Fruit fly (Drosophila melanogaster) whole organism, prepupa: ENCODE data around the gene CG17570.

Experiments used
- Blimp-1 ChIP-seq: fragments of 200-800 bp; sonication (Bioruptor generic); optimal IDR thresholded peaks from 3 replicates; lab custom pipeline; 2017; ENCODE audit warnings: missing biosample characterization, missing genetic modification characterization, mild to moderate bottlenecking, moderate library complexity, missing genetic modification reagents
- CG10631 ChIP-seq: fragments of 200-800 bp; sonication (Bioruptor generic); optimal IDR thresholded peaks from 2 replicates; lab custom pipeline; 2016; ENCODE audit warnings: missing biosample characterization, missing genetic modification characterization
- CG10669 ChIP-seq: fragments of 200-800 bp; sonication (Bioruptor generic); optimal IDR thresholded peaks from 3 replicates; lab custom pipeline; 2018; ENCODE audit warnings: missing biosample characterization, mild to moderate bottlenecking, missing genetic modification characterization, moderate library complexity
- CG11294 ChIP-seq: fragments of 200-800 bp; sonication (Bioruptor generic); IDR thresholded peaks from 2 replicates; pipeline ENCODE4 v1.3.6; 2022; ENCODE audit warnings: missing biosample characterization, missing genetic modification characterization
- CG11762 ChIP-seq: fragments of 200-800 bp; sonication (Bioruptor generic); optimal IDR thresholded peaks from 3 replicates; lab custom pipeline; 2016; ENCODE audit warnings: missing biosample characterization, missing genetic modification characterization; ENCODE audit not compliant: insufficient read depth
- CG15336 ChIP-seq: fragments of 200-800 bp; sonication (Bioruptor generic); IDR thresholded peaks from 2 replicates; pipeline ENCODE4 v1.3.6; 2022; ENCODE audit warnings: missing biosample characterization, missing genetic modification characterization
- CG1621 ChIP-seq: fragments of 200-800 bp; sonication (Bioruptor generic); optimal IDR thresholded peaks from 3 replicates; lab custom pipeline; 2018; ENCODE audit warnings: missing biosample characterization, mild to moderate bottlenecking, missing genetic modification characterization
- CG16779 ChIP-seq: fragments of 200-800 bp; sonication (Bioruptor generic); optimal IDR thresholded peaks from 3 replicates; lab custom pipeline; 2017; ENCODE audit warnings: missing biosample characterization, mild to moderate bottlenecking, missing genetic modification characterization
- CG3032 ChIP-seq: fragments of 200-800 bp; optimal IDR thresholded peaks from 2 replicates; lab custom pipeline; 2019; ENCODE audit warnings: missing biosample characterization, mild to moderate bottlenecking, missing genetic modification characterization, moderate library complexity
- CG31627 ChIP-seq: fragments of 200-800 bp; sonication (Bioruptor generic); optimal IDR thresholded peaks from 3 replicates; lab custom pipeline; 2016; ENCODE audit warnings: missing biosample characterization, missing genetic modification characterization
- CG32006 ChIP-seq: fragments of 200-800 bp; sonication (Bioruptor generic); optimal IDR thresholded peaks from 3 replicates; lab custom pipeline; 2017; ENCODE audit warnings: missing biosample characterization, mild to moderate bottlenecking, missing genetic modification characterization
- CG34406 ChIP-seq: fragments of 200-800 bp; sonication (Bioruptor generic); optimal IDR thresholded peaks from 3 replicates; lab custom pipeline; 2016; ENCODE audit warnings: missing biosample characterization, missing genetic modification characterization
- CG4318 ChIP-seq: fragments of 200-800 bp; sonication (Bioruptor generic); optimal IDR thresholded peaks from 3 replicates; lab custom pipeline; 2017; ENCODE audit warnings: missing biosample characterization, mild to moderate bottlenecking, missing genetic modification characterization
- CG6163 ChIP-seq: fragments of 200-800 bp; sonication (Bioruptor generic); IDR thresholded peaks from 3 replicates; pipeline ENCODE4 v1.3.6; 2022; ENCODE audit warnings: missing biosample characterization, missing genetic modification characterization
- CG6276 ChIP-seq: fragments of 200-800 bp; sonication (Bioruptor generic); optimal IDR thresholded peaks from 2 replicates; lab custom pipeline; 2017; ENCODE audit warnings: missing biosample characterization, mild to moderate bottlenecking, missing genetic modification characterization
- CG6792 ChIP-seq: fragments of 200-800 bp; sonication (Bioruptor generic); optimal IDR thresholded peaks from 3 replicates; lab custom pipeline; 2016; ENCODE audit warnings: missing biosample characterization, missing genetic modification characterization
- CG6808 ChIP-seq: fragments of 200-800 bp; sonication (Bioruptor generic); optimal IDR thresholded peaks from 3 replicates; lab custom pipeline; 2017; ENCODE audit warnings: missing biosample characterization, missing genetic modification characterization, mild to moderate bottlenecking, moderate library complexity, missing genetic modification reagents
- CG6854 ChIP-seq: fragments of 200-800 bp; sonication (Bioruptor generic); optimal IDR thresholded peaks from 2 replicates; lab custom pipeline; 2017; ENCODE audit warnings: missing biosample characterization, mild to moderate bottlenecking, missing genetic modification characterization
- CG7368 ChIP-seq: fragments of 200-800 bp; sonication (Bioruptor generic); optimal IDR thresholded peaks from 3 replicates; lab custom pipeline; 2016; ENCODE audit warnings: missing biosample characterization, missing genetic modification characterization
- CG8119 ChIP-seq: fragments of 200-800 bp; sonication (Bioruptor generic); IDR thresholded peaks from 3 replicates; pipeline ENCODE4 v1.3.6; 2022; ENCODE audit warnings: missing biosample characterization, missing genetic modification characterization
- CG8319 ChIP-seq: fragments of 200-800 bp; sonication (Bioruptor generic); optimal IDR thresholded peaks from 3 replicates; lab custom pipeline; 2016; ENCODE audit warnings: missing biosample characterization, missing genetic modification characterization
- CG8632 ChIP-seq: fragments of 200-800 bp; sonication (Bioruptor generic); optimal IDR thresholded peaks from 3 replicates; lab custom pipeline; 2016; ENCODE audit warnings: missing biosample characterization, missing genetic modification characterization
- CG9139 ChIP-seq: fragments of 200-800 bp; sonication (Bioruptor generic); optimal IDR thresholded peaks from 3 replicates; lab custom pipeline; 2017; ENCODE audit warnings: missing biosample characterization, mild to moderate bottlenecking, missing genetic modification characterization
- Eip75B ChIP-seq: fragments of 200-800 bp; sonication (Bioruptor generic); optimal IDR thresholded peaks from 3 replicates; lab custom pipeline; 2016; ENCODE audit warnings: missing biosample characterization, missing genetic modification characterization
- Eip78C ChIP-seq: fragments of 200-800 bp; sonication (Bioruptor generic); peaks from one replicate; lab custom pipeline; 2016; ENCODE audit warnings: missing biosample characterization, missing genetic modification characterization
- Eip93F ChIP-seq: fragments of 200-800 bp; sonication (Bioruptor generic); optimal IDR thresholded peaks from 2 replicates; lab custom pipeline; 2016; ENCODE audit warnings: missing biosample characterization, mild to moderate bottlenecking, missing genetic modification characterization
- Ets21C ChIP-seq: fragments of 200-800 bp; sonication (Bioruptor generic); optimal IDR thresholded peaks from 3 replicates; lab custom pipeline; 2016; ENCODE audit warnings: missing biosample characterization, missing genetic modification characterization
- Ets96B ChIP-seq: fragments of 200-800 bp; optimal IDR thresholded peaks from 2 replicates; lab custom pipeline; 2019; ENCODE audit warnings: missing biosample characterization, mild to moderate bottlenecking, missing genetic modification characterization, moderate library complexity
- Gug ChIP-seq: fragments of 200-800 bp; sonication (Bioruptor generic); IDR thresholded peaks from 2 replicates; pipeline ENCODE4 v1.3.6; 2022; ENCODE audit warnings: missing biosample characterization, missing genetic modification characterization
- Hr38 ChIP-seq: sonication (Bioruptor generic); optimal IDR thresholded peaks from 2 replicates; lab custom pipeline; 2016; ENCODE audit warnings: missing biosample characterization, missing genetic modification characterization
- Hr39 ChIP-seq: fragments of 200-800 bp; sonication (Bioruptor generic); optimal IDR thresholded peaks from 2 replicates; lab custom pipeline; 2016; ENCODE audit warnings: missing biosample characterization, missing genetic modification characterization
- Hr4 ChIP-seq: fragments of 200-800 bp; sonication (Bioruptor generic); optimal IDR thresholded peaks from 3 replicates; lab custom pipeline; 2016; ENCODE audit warnings: missing biosample characterization, missing genetic modification characterization
- Lpt ChIP-seq: fragments of 200-800 bp; sonication (Bioruptor generic); optimal IDR thresholded peaks from 3 replicates; lab custom pipeline; 2016; ENCODE audit warnings: missing biosample characterization, missing genetic modification characterization
- Met ChIP-seq: fragments of 200-800 bp; sonication (Bioruptor generic); optimal IDR thresholded peaks from 3 replicates; lab custom pipeline; 2016; ENCODE audit warnings: missing biosample characterization, missing genetic modification characterization
- OdsH ChIP-seq: fragments of 200-800 bp; sonication (Bioruptor generic); optimal IDR thresholded peaks from 3 replicates; lab custom pipeline; 2016; ENCODE audit warnings: missing biosample characterization, missing genetic modification characterization
- Smox ChIP-seq: fragments of 200-800 bp; sonication (Bioruptor generic); optimal IDR thresholded peaks from 3 replicates; lab custom pipeline; 2016; ENCODE audit warnings: missing biosample characterization, missing genetic modification characterization
- Sox14 ChIP-seq: fragments of 200-800 bp; sonication (Bioruptor generic); optimal IDR thresholded peaks from 3 replicates; lab custom pipeline; 2016; ENCODE audit warnings: missing biosample characterization, missing genetic modification characterization
- Sox15 ChIP-seq: fragments of 200-800 bp; sonication (Bioruptor generic); optimal IDR thresholded peaks from 3 replicates; lab custom pipeline; 2016; ENCODE audit warnings: missing biosample characterization, missing genetic modification characterization
- achi ChIP-seq: fragments of 200-800 bp; sonication (Bioruptor generic); optimal IDR thresholded peaks from 3 replicates; lab custom pipeline; 2016; ENCODE audit warnings: missing biosample characterization, missing genetic modification characterization
- acj6 ChIP-seq: fragments of 200-800 bp; sonication (Bioruptor generic); optimal IDR thresholded peaks from 3 replicates; lab custom pipeline; 2016; ENCODE audit warnings: missing biosample characterization, missing genetic modification characterization
- cyc ChIP-seq: fragments of 200-800 bp; sonication (Bioruptor generic); optimal IDR thresholded peaks from 3 replicates; lab custom pipeline; 2016; ENCODE audit warnings: missing biosample characterization, missing genetic modification characterization
- dac ChIP-seq: fragments of 200-800 bp; sonication (Bioruptor generic); optimal IDR thresholded peaks from 2 replicates; lab custom pipeline; 2017; ENCODE audit warnings: missing biosample characterization, mild to moderate bottlenecking, missing genetic modification characterization
- esn ChIP-seq: fragments of 200-800 bp; sonication (Bioruptor generic); optimal IDR thresholded peaks from 2 replicates; lab custom pipeline; 2016; ENCODE audit warnings: missing biosample characterization, mild to moderate bottlenecking, missing genetic modification characterization, moderate library complexity
- fd59A ChIP-seq: fragments of 200-800 bp; sonication (Bioruptor generic); optimal IDR thresholded peaks from 2 replicates; lab custom pipeline; 2017; ENCODE audit warnings: missing biosample characterization, mild to moderate bottlenecking, missing genetic modification characterization, missing genetic modification reagents
- fd85E ChIP-seq: fragments of 200-800 bp; sonication (Bioruptor generic); optimal IDR thresholded peaks from 3 replicates; lab custom pipeline; 2016; ENCODE audit warnings: missing biosample characterization, missing genetic modification characterization
- fkh ChIP-seq: fragments of 200-800 bp; sonication (Bioruptor generic); optimal IDR thresholded peaks from 3 replicates; lab custom pipeline; 2017; ENCODE audit warnings: missing biosample characterization, mild to moderate bottlenecking, missing genetic modification characterization, moderate library complexity
- net ChIP-seq: fragments of 200-800 bp; sonication (Bioruptor generic); optimal IDR thresholded peaks from 3 replicates; lab custom pipeline; 2016; ENCODE audit warnings: missing biosample characterization, missing genetic modification characterization
- pdm3 ChIP-seq: fragments of 200-800 bp; sonication (Bioruptor generic); optimal IDR thresholded peaks from 3 replicates; lab custom pipeline; 2016; ENCODE audit warnings: missing biosample characterization, missing genetic modification characterization
- salr ChIP-seq, 2 experiments: fragments of 200-800 bp; sonication (Bioruptor generic); optimal IDR thresholded peaks; 3 replicates each; lab custom pipeline; 2016 to 2018; ENCODE audit warnings: missing biosample characterization in 2 of 2, missing genetic modification characterization in 2 of 2, mild to moderate bottlenecking in 1 of 2
- ss ChIP-seq, 2 experiments: fragments of 200-800 bp; sonication (Bioruptor generic); optimal IDR thresholded peaks; 2 replicates in 1 of 2; 3 replicates in 1 of 2; lab custom pipeline; 2017 to 2018; ENCODE audit warnings: mild to moderate bottlenecking in 2 of 2, missing biosample characterization in 2 of 2, missing genetic modification characterization in 2 of 2, moderate library complexity in 1 of 2
- svp ChIP-seq: fragments of 200-800 bp; sonication (Bioruptor generic); peaks from one replicate; lab custom pipeline; 2016; ENCODE audit warnings: missing biosample characterization, missing genetic modification characterization
- topi ChIP-seq: fragments of 200-800 bp; sonication (Bioruptor generic); optimal IDR thresholded peaks from 3 replicates; lab custom pipeline; 2016; ENCODE audit warnings: missing biosample characterization, missing genetic modification characterization
- vri ChIP-seq: fragments of 200-800 bp; sonication (Bioruptor generic); optimal IDR thresholded peaks from 3 replicates; lab custom pipeline; 2016; ENCODE audit warnings: missing biosample characterization, mild to moderate bottlenecking, missing genetic modification characterization

CG17570 gene

DNA sequence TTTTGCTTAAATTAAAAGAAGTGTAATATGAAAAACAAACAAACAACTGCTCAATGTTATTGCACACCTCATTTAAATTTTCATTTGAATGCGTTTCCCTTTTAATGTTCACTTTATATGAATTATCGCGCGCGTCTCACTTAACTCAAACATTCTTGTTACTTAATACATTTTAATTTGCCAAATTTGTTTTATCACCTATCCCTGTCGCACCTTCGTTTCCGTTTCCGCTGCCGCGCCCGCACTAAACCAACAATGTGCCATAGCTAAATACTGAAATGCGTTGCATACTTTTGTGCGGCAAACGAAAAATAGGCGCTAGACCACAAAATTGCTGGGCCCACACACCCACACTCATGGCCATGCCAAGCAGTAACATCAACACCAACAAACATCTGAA, 23.0 kb upstream of the CG17570 start:
- TF ChIP-seq pdm3 (GFP tag; lab: Kevin White, UChicago) (no peak), Eip93F (GFP tag; lab: Kevin White, UChicago) (no peak), CG6276 (GFP tag; lab: Kevin White, UChicago) (no peak), Eip75B (peak; percentile 14), net (peak; percentile 63), Gug (GFP tag; lab: Robert Waterston, UW) (no peak), CG6163 (GFP tag; lab: Robert Waterston, UW) (no peak), Sox14 (peak; percentile 13), Hr4 (GFP tag; lab: Kevin White, UChicago) (no peak), CG8632 (GFP tag; lab: Kevin White, UChicago) (peak; percentile 57), CG1621 (tag; lab: Kevin White, UChicago) (peak; percentile 66), CG32006 (peak; percentile 34), esn (GFP tag; lab: Kevin White, UChicago) (peak; percentile 53), Sox15 (peak; percentile 44), Met (peak; percentile 57), Hr39 (GFP tag; lab: Kevin White, UChicago) (peak; percentile 57), vri (GFP tag; lab: Kevin White, UChicago) (peak; percentile 54), CG11762 (GFP tag; lab: Kevin White, UChicago) (peak; percentile 33), Smox (peak; percentile 19), CG8319 (GFP tag; lab: Kevin White, UChicago) (peak; percentile 33), dac (GFP tag; lab: Kevin White, UChicago) (peak; percentile 43), CG10631 (no peak), CG10669 (GFP tag; lab: Kevin White, UChicago) (peak; percentile 56), svp (GFP tag; lab: Kevin White, UChicago) (peak; percentile 8), salr (GFP tag; optimal IDR thresholded peaks at IDR 0.05; lab: Kevin White, UChicago) (peak in 1 of 2 experiments; percentile 72), Ets21C (GFP tag; lab: Kevin White, UChicago) (no peak), ss (GFP tag; optimal IDR thresholded peaks at IDR 0.05; lab: Kevin White, UChicago) (no peak), CG31627 (GFP tag; lab: Kevin White, UChicago) (peak; percentile 44), CG9139 (no peak), cyc (no peak), CG16779 (tag; lab: Kevin White, UChicago) (peak; percentile 37), CG7368 (peak; percentile 54), CG15336 (GFP tag; lab: Robert Waterston, UW) (peak; percentile 28; the same call in 1 of the 2 replicates), CG6854 (GFP tag; lab: Kevin White, UChicago) (peak; percentile 66), Hr38 (GFP tag; lab: Kevin White, UChicago) (no peak), CG8119 (GFP tag; lab: Robert Waterston, UW) (no peak), fkh (GFP tag; lab: Kevin White, UChicago) (no peak), acj6 (peak; percentile 36), Eip78C (GFP tag; lab: Kevin White, UChicago) (no peak), Lpt (GFP tag; lab: Kevin White, UChicago) (no peak), Blimp-1 (GFP tag; lab: Kevin White, UChicago) (peak; percentile 19), CG4318 (GFP tag; lab: Kevin White, UChicago) (no peak), CG34406 (GFP tag; lab: Kevin White, UChicago) (peak; percentile 68), OdsH (GFP tag; lab: Kevin White, UChicago) (peak; percentile 48), topi (no peak), CG11294 (GFP tag; lab: Robert Waterston, UW) (no peak), fd85E (no peak), CG6808 (peak; percentile 47), Ets96B (no peak), CG6792 (GFP tag; lab: Kevin White, UChicago) (peak; percentile 45), achi (GFP tag; lab: Kevin White, UChicago) (peak; percentile 61), fd59A (GFP tag; lab: Kevin White, UChicago) (peak; percentile 56), CG3032 (tag; lab: Kevin White, UChicago) (no peak)
